Fruit fly (Drosophila melanogaster) whole organism, wandering third instar larva: ENCODE measurements around the gene Yp1.

ENCODE experiments used
- Abd-B ChIP-seq: fragments of >200 bp; optimal IDR thresholded peaks from 2 replicates; lab custom pipeline; 2017; ENCODE audit warnings: missing biosample characterization, missing genetic modification characterization
- CG32264 ChIP-seq: fragments of 200-800 bp; sonication (Bioruptor generic); optimal IDR thresholded peaks from 2 replicates; lab custom pipeline; 2016; ENCODE audit warnings: missing biosample characterization, missing genetic modification characterization
- Dfd ChIP-seq: fragments of >200 bp; optimal IDR thresholded peaks from 2 replicates; lab custom pipeline; 2017; ENCODE audit warnings: missing biosample characterization, missing genetic modification characterization
- GATAd ChIP-seq: sonication (Bioruptor generic); optimal IDR thresholded peaks from 2 replicates; lab custom pipeline; 2016; ENCODE audit warnings: missing biosample characterization, missing genetic modification characterization
- OdsH ChIP-seq: fragments of 200-800 bp; sonication (Bioruptor generic); optimal IDR thresholded peaks from 2 replicates; lab custom pipeline; 2016; ENCODE audit warnings: missing biosample characterization, mild to moderate bottlenecking, missing genetic modification characterization
- br ChIP-seq: fragments of 200-800 bp; sonication (Bioruptor generic); optimal IDR thresholded peaks from 2 replicates; lab custom pipeline; 2016; ENCODE audit warnings: missing biosample characterization, missing genetic modification characterization
- dmrt93B ChIP-seq: fragments of 200-800 bp; sonication (Bioruptor generic); optimal IDR thresholded peaks from 2 replicates; lab custom pipeline; 2018; ENCODE audit warnings: missing biosample characterization, mild to moderate bottlenecking, missing genetic modification characterization
- ey ChIP-seq: fragments of 200-800 bp; sonication (Bioruptor generic); optimal IDR thresholded peaks from 2 replicates; lab custom pipeline; 2016; ENCODE audit warnings: missing biosample characterization, missing genetic modification characterization
- fru ChIP-seq: fragments of 200-800 bp; sonication (Bioruptor generic); optimal IDR thresholded peaks from 3 replicates; lab custom pipeline; 2016; ENCODE audit warnings: missing biosample characterization, mild to moderate bottlenecking, missing genetic modification characterization
- h ChIP-seq: fragments of 200-800 bp; sonication (Bioruptor generic); optimal IDR thresholded peaks from 3 replicates; lab custom pipeline; 2016; ENCODE audit warnings: missing biosample characterization, mild to moderate bottlenecking, missing genetic modification characterization
- pan ChIP-seq: fragments of >200 bp; optimal IDR thresholded peaks from 2 replicates; lab custom pipeline; 2017
- sv ChIP-seq: fragments of 200-800 bp; sonication (Bioruptor generic); optimal IDR thresholded peaks from 3 replicates; lab custom pipeline; 2016; ENCODE audit warnings: missing biosample characterization, missing genetic modification characterization
- tai ChIP-seq: sonication (Bioruptor generic); optimal IDR thresholded peaks from 2 replicates; lab custom pipeline; 2016; ENCODE audit warnings: missing biosample characterization, missing genetic modification characterization
- usp ChIP-seq: fragments of >200 bp; optimal IDR thresholded peaks from 2 replicates; lab custom pipeline; 2017; ENCODE audit warnings: missing biosample characterization, missing genetic modification characterization

- TF ChIP-seq Dfd (GFP tag; lab: Kevin White, UChicago) (no peak), usp (no peak), CG32264 (GFP tag; lab: Kevin White, UChicago) (no peak), tai (GFP tag; lab: Kevin White, UChicago) (no peak), br (GFP tag; lab: Kevin White, UChicago) (no peak), pan (no peak), Abd-B (no peak), GATAd (GFP tag; lab: Kevin White, UChicago) (no peak), dmrt93B (GFP tag; lab: Kevin White, UChicago) (no peak), h (no peak), OdsH (GFP tag; lab: Kevin White, UChicago) (no peak), ey (no peak), sv (GFP tag; lab: Kevin White, UChicago) (no peak), fru (no peak)
Observed at dm6 chrX:10052549-10052948, 1.1 kb upstream of the Yp1 start, which contains the start of gene Yp2.
